Worm (Caenorhabditis elegans): ENCODE results near the gene dhgd-1.
A peak's percentile ranks its signal among the peaks of the same experiment; 100 is the strongest.
"Not testable (repeated sequence)": the region's sequence is repeated elsewhere in the genome, so short reads cannot be mapped to it uniquely, and the experiment has no call there.

dhgd-1 gene

ce11 chrII:11551981-11552380 is at the start of gene dhgd-1:
dhgd-1 (minus strand) TSS chrII:11552081.
- TF ChIP-seq sdz-12 (GFP tag; optimal IDR thresholded peaks at IDR 0.05); ZK337.2 (GFP tag; IDR thresholded peaks at IDR 0.05); daf-19 (GFP tag; conservative IDR thresholded peaks at IDR 0.05): not testable (repeated sequence)

- TF ChIP-seq zfp-3 (GFP tag; conservative IDR thresholded peaks at IDR 0.05) (no peak), lim-7 (GFP tag; IDR thresholded peaks at IDR 0.05) (no peak), aly-2 (tag; optimal IDR thresholded peaks at IDR 0.05) (no peak), dpl-1 (GFP tag; optimal IDR thresholded peaks at IDR 0.05) (no peak), egl-27 (tag; optimal IDR thresholded peaks at IDR 0.05) (no peak), fkh-10 (GFP tag; optimal IDR thresholded peaks at IDR 0.05) (no peak), tra-1 (GFP tag; IDR thresholded peaks at IDR 0.05) (no peak), Y105C5A.15 (GFP tag; IDR thresholded peaks at IDR 0.05) (no peak), ces-1 (GFP tag; optimal IDR thresholded peaks at IDR 0.05) (no peak)
Measured at ce11 chrII:11600711-11601110, 48.8 kb upstream of the dhgd-1 start, which contains the start of gene F07A11.4. F07A11.4 (plus strand) TSS chrII:11601011.

- TF ChIP-seq ztf-7 (tag; optimal IDR thresholded peaks at IDR 0.05) (no peak), F26F4.8 (GFP tag; conservative IDR thresholded peaks at IDR 0.05) (no peak), nhr-6 (tag; optimal IDR thresholded peaks at IDR 0.05) (peak; percentile 41), lin-38 (GFP tag; IDR thresholded peaks at IDR 0.05) (peak; percentile 78), dpl-1 (GFP tag; optimal IDR thresholded peaks at IDR 0.05) (peak; percentile 85), arid-1 (GFP tag; conservative IDR thresholded peaks at IDR 0.05) (no peak), hlh-30 (tag; optimal IDR thresholded peaks at IDR 0.05; ENCODE audit: insufficient read depth) (peak; percentile 3), nhr-77 (tag; optimal IDR thresholded peaks at IDR 0.05) (no peak), lsy-2 (tag; optimal IDR thresholded peaks at IDR 0.05) (peak in 1 of 2 experiments; percentile 20), nhr-48 (tag; optimal IDR thresholded peaks at IDR 0.05) (no peak), hlh-11 (tag; optimal IDR thresholded peaks at IDR 0.05) (no peak)
Measured at ce11 chrII:11599751-11600150, 47.9 kb upstream of the dhgd-1 start, which contains the start of gene npp-5. npp-5 (minus strand) TSS chrII:11599809.

- TF ChIP-seq daf-16 (GFP tag; optimal IDR thresholded peaks at IDR 0.05) (no peak), daf-16 (tag; optimal IDR thresholded peaks at IDR 0.05) (peak; percentile 54), mdt-29 (GFP tag; IDR thresholded peaks at IDR 0.05) (0 out of 2 replicates have a peak, but pooled peaks have one; percentile 23), saeg-2 (GFP tag; IDR thresholded peaks at IDR 0.05) (no peak), tag-97 (GFP tag; IDR thresholded peaks at IDR 0.05) (no peak), dpl-1 (GFP tag; optimal IDR thresholded peaks at IDR 0.05) (no peak), pqm-1 (tag; optimal IDR thresholded peaks at IDR 0.05) (peak; percentile 4), T20F7.1 (GFP tag; optimal IDR thresholded peaks at IDR 0.05) (no peak), dmd-6 (GFP tag; IDR thresholded peaks at IDR 0.05) (peak; percentile 45; the same call in 1 of the 2 replicates), aha-1 (tag) (no peak), rbr-2 (tag; optimal IDR thresholded peaks at IDR 0.05) (no peak), aly-2 (tag; optimal IDR thresholded peaks at IDR 0.05) (no peak), nhr-41 (GFP tag; IDR thresholded peaks at IDR 0.05) (no peak), snpc-1.2 (GFP tag; IDR thresholded peaks at IDR 0.05) (0 out of 2 replicates have a peak, but pooled peaks have one; percentile 23), zfp-2 (tag; optimal IDR thresholded peaks at IDR 0.05) (no peak), fkh-10 (GFP tag; optimal IDR thresholded peaks at IDR 0.05) (no peak), lin-39 (tag; optimal IDR thresholded peaks at IDR 0.05) (no peak), lin-13 (GFP tag; optimal IDR thresholded peaks at IDR 0.05) (no peak), unc-130 (GFP tag; optimal IDR thresholded peaks at IDR 0.05) (peak; percentile 11), lin-38 (GFP tag; IDR thresholded peaks at IDR 0.05) (peak; percentile 63), mes-2 (tag; optimal IDR thresholded peaks at IDR 0.05; ENCODE audit: poor library complexity, severe bottlenecking) (no peak), zag-1 (tag; optimal IDR thresholded peaks at IDR 0.05) (no peak), ctbp-1 (GFP tag; IDR thresholded peaks at IDR 0.05) (no peak), skn-1 (tag; optimal IDR thresholded peaks at IDR 0.05) (no peak), lir-3 (tag; optimal IDR thresholded peaks at IDR 0.05) (no peak), daf-12 (tag; optimal IDR thresholded peaks at IDR 0.05) (no peak), zip-2 (tag; optimal IDR thresholded peaks at IDR 0.05) (no peak), dve-1 (tag; optimal IDR thresholded peaks at IDR 0.05; ENCODE audit: insufficient read depth) (peak; percentile 4)
Measured at ce11 chrII:11596157-11596740, 44.4 kb upstream of the dhgd-1 start.
